Worm (Caenorhabditis elegans): ENCODE data around the gene efn-3.

DNA sequence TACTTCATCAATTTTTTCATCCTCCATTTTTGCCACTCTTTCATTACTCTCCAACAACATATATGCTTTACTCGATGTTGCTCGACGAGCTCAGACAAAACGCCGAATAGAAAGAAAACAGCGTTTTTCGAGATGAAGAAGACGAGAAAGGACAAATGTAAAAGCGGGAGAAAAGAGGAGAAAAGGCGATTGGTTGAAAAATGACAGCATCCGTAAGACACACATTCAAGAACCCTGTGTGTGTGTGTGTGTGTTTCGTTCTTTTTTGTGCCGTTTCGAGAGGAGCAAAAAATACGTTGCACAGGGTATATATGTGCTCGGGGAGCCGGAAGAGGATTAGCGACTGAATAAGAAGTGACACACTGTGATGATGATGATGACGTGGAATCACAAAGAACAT, 16.5 kb upstream of the efn-3 start:
- TF ChIP-seq hmbx-1 (tag; optimal IDR thresholded peaks at IDR 0.05): no peak
- no peak for TF ChIP-seq ceh-36 (tag; optimal IDR thresholded peaks at IDR 0.05)
- TF ChIP-seq ama-1 (optimal IDR thresholded peaks at IDR 0.05): no peak
- TF ChIP-seq tra-4 (tag; optimal IDR thresholded peaks at IDR 0.05): no peak
- TF ChIP-seq hmg-4 (GFP tag; optimal IDR thresholded peaks at IDR 0.05): no peak
- no peak for TF ChIP-seq tbx-11 (GFP tag; IDR thresholded peaks at IDR 0.05)
- TF ChIP-seq scrt-1 (GFP tag; IDR thresholded peaks at IDR 0.05): no peak
- no peak for TF ChIP-seq flt-1 (GFP tag; IDR thresholded peaks at IDR 0.05)
- no peak for TF ChIP-seq hnd-1 (tag; optimal IDR thresholded peaks at IDR 0.05)
- TF ChIP-seq ceh-13 (GFP tag; optimal IDR thresholded peaks at IDR 0.05): no peak
- no peak for TF ChIP-seq F13C5.2 (tag; optimal IDR thresholded peaks at IDR 0.05)
